Worm (Caenorhabditis elegans) whole organism, L1 larva: Measurements from ENCODE around the gene ifd-1.

Experiments
- Y116A8C.19 ChIP-seq: sonication (generic microtip); optimal IDR thresholded peaks from 2 replicates; lab custom pipeline; 2016; ENCODE audit warnings: missing compliant biosample characterization, missing genetic modification characterization, borderline replicate concordance
- aha-1 ChIP-seq: fragments of 150-350 bp; optimal IDR thresholded peaks from 2 replicates; lab custom pipeline; 2014; ENCODE audit warnings: missing biosample characterization, missing genetic modification characterization
- aly-2 ChIP-seq: fragments of 150-350 bp; optimal IDR thresholded peaks from 2 replicates; lab custom pipeline; 2014; ENCODE audit warnings: missing biosample characterization, missing genetic modification characterization
- blmp-1 ChIP-seq: fragments of 150-350 bp; optimal IDR thresholded peaks from 2 replicates; lab custom pipeline; 2014; ENCODE audit warnings: missing biosample characterization, missing genetic modification characterization
- ceh-8 ChIP-seq: fragments of 200-800 bp; sonication (Bioruptor generic); optimal IDR thresholded peaks from 2 replicates; lab custom pipeline; 2018; ENCODE audit warnings: mild to moderate bottlenecking, missing genetic modification characterization, moderate library complexity, missing compliant biosample characterization
- ceh-82 ChIP-seq, 3 experiments: fragments of 150-350 bp in 1 of 3; sonication (generic microtip) in 2 of 3; optimal IDR thresholded peaks; 2 replicates each; lab custom pipeline; 2014 to 2017; ENCODE audit warnings: missing biosample characterization in 3 of 3, missing genetic modification characterization in 3 of 3
- ceh-90 ChIP-seq: sonication (generic microtip); optimal IDR thresholded peaks from 2 replicates; lab custom pipeline; 2016; ENCODE audit warnings: missing genetic modification characterization, missing compliant biosample characterization
- ces-1 ChIP-seq: fragments of 150-350 bp; optimal IDR thresholded peaks from 2 replicates; lab custom pipeline; 2014; ENCODE audit warnings: missing biosample characterization, missing genetic modification reagents, missing genetic modification characterization
- dpl-1 ChIP-seq, 3 experiments: fragments of 150-350 bp in 2 of 3; sonication (generic microtip) in 1 of 3; optimal IDR thresholded peaks; 2 replicates each; lab custom pipeline; 2014 to 2017; ENCODE audit warnings: missing biosample characterization in 3 of 3, missing genetic modification characterization in 3 of 3, missing genetic modification reagents in 3 of 3
- efl-1 ChIP-seq, 4 experiments: fragments of 150-350 bp; optimal IDR thresholded peaks in 3 of 4; peaks in 1 of 4; 1 replicate in 1 of 4; 2 replicates in 3 of 4; lab custom pipeline; 2014; ENCODE audit warnings: missing biosample characterization in 2 of 4, missing genetic modification characterization in 2 of 4, missing genetic modification reagents in 2 of 4
- efl-3 ChIP-seq: fragments of 200-800 bp; sonication (Bioruptor generic); optimal IDR thresholded peaks from 2 replicates; lab custom pipeline; 2018; ENCODE audit warnings: mild to moderate bottlenecking, missing genetic modification characterization, missing compliant biosample characterization
- egl-27 ChIP-seq, 2 experiments: fragments of 150-350 bp in 1 of 2; sonication (generic microtip); optimal IDR thresholded peaks; 3 replicates each; lab custom pipeline; 2017 to 2018; ENCODE audit warnings: missing biosample characterization in 2 of 2, missing genetic modification characterization in 2 of 2, missing genetic modification reagents in 2 of 2
- elt-2 ChIP-seq: sonication (generic microtip); optimal IDR thresholded peaks from 2 replicates; lab custom pipeline; 2016; ENCODE audit warnings: missing genetic modification characterization, mild to moderate bottlenecking, inconsistent platforms, missing compliant biosample characterization, missing genetic modification reagents
- ets-5 ChIP-seq: fragments of 200-800 bp; sonication (Bioruptor generic); IDR thresholded peaks from 2 replicates; pipeline ENCODE4 v1.3.6; 2022; ENCODE audit warnings: missing genetic modification characterization, missing compliant biosample characterization
- fkh-10 ChIP-seq: sonication (generic microtip); optimal IDR thresholded peaks from 2 replicates; lab custom pipeline; 2017; ENCODE audit warnings: missing biosample characterization, missing genetic modification reagents, missing genetic modification characterization
- fkh-4 ChIP-seq: sonication (generic microtip); optimal IDR thresholded peaks from 2 replicates; lab custom pipeline; 2016; ENCODE audit warnings: missing compliant biosample characterization, missing genetic modification characterization, borderline replicate concordance
- fos-1 ChIP-seq: fragments of 150-350 bp; optimal IDR thresholded peaks from 2 replicates; lab custom pipeline; 2014; ENCODE audit warnings: missing biosample characterization, missing genetic modification characterization
- hlh-17 ChIP-seq: fragments of 200-800 bp; sonication (Bioruptor generic); optimal IDR thresholded peaks from 2 replicates; lab custom pipeline; 2018; ENCODE audit warnings: missing genetic modification characterization, mild to moderate bottlenecking, missing compliant biosample characterization, moderate library complexity, borderline replicate concordance
- hpl-2 ChIP-seq: fragments of 150-350 bp; optimal IDR thresholded peaks from 2 replicates; lab custom pipeline; 2014; ENCODE audit warnings: missing biosample characterization, missing genetic modification reagents, missing genetic modification characterization
- irx-1 ChIP-seq: sonication (generic microtip); optimal IDR thresholded peaks from 2 replicates; lab custom pipeline; 2016; ENCODE audit warnings: missing genetic modification characterization, missing compliant biosample characterization
- jun-1 ChIP-seq: fragments of 150-350 bp; optimal IDR thresholded peaks from 2 replicates; lab custom pipeline; 2014; ENCODE audit warnings: missing biosample characterization, missing genetic modification reagents, missing genetic modification characterization
- lin-14 ChIP-seq: fragments of 200-800 bp; sonication (Bioruptor generic); optimal IDR thresholded peaks from 2 replicates; lab custom pipeline; 2018; ENCODE audit warnings: mild to moderate bottlenecking, missing genetic modification characterization, moderate library complexity, missing compliant biosample characterization
- lin-15B ChIP-seq: fragments of 150-350 bp; sonication (generic microtip); optimal IDR thresholded peaks from 3 replicates; lab custom pipeline; 2014; ENCODE audit warnings: missing biosample characterization, missing genetic modification characterization
- lin-35 ChIP-seq, 2 experiments: fragments of 150-350 bp; optimal IDR thresholded peaks; 2 replicates each; lab custom pipeline; 2014; ENCODE audit warnings: missing biosample characterization in 2 of 2, missing genetic modification characterization in 2 of 2, missing genetic modification reagents in 2 of 2
- lsy-2 ChIP-seq, 2 experiments: fragments of 150-350 bp; optimal IDR thresholded peaks; 2 replicates each; lab custom pipeline; 2014; ENCODE audit warnings: missing biosample characterization in 2 of 2, missing genetic modification characterization in 2 of 2
- mab-9 ChIP-seq: fragments of 200-800 bp; sonication (Bioruptor generic); IDR thresholded peaks from 2 replicates; pipeline ENCODE4 v1.3.6; 2022; ENCODE audit warnings: missing genetic modification reagents, missing genetic modification characterization, missing compliant biosample characterization
- mdl-1 ChIP-seq, 2 experiments: fragments of 150-350 bp; optimal IDR thresholded peaks; 2 replicates each; lab custom pipeline; 2014 to 2017; ENCODE audit warnings: missing biosample characterization in 2 of 2, missing genetic modification characterization in 2 of 2, inconsistent platforms in 1 of 2
- nhr-12 ChIP-seq: sonication (generic microtip); optimal IDR thresholded peaks from 2 replicates; lab custom pipeline; 2017; ENCODE audit warnings: missing biosample characterization, missing genetic modification characterization
- nhr-19 ChIP-seq: fragments of 200-800 bp; sonication (Bioruptor generic); conservative IDR thresholded peaks from 2 replicates; pipeline ENCODE4 v1.3.6; 2022; ENCODE audit warnings: missing genetic modification characterization, missing compliant biosample characterization
- nhr-20 ChIP-seq: sonication (generic microtip); optimal IDR thresholded peaks from 2 replicates; lab custom pipeline; 2016; ENCODE audit warnings: mild to moderate bottlenecking, missing genetic modification characterization, missing compliant biosample characterization
- nhr-28 ChIP-seq: fragments of 150-350 bp; optimal IDR thresholded peaks from 2 replicates; lab custom pipeline; 2014; ENCODE audit warnings: missing biosample characterization, missing genetic modification characterization
- nhr-47 ChIP-seq: sonication (generic microtip); optimal IDR thresholded peaks from 2 replicates; lab custom pipeline; 2016; ENCODE audit warnings: mild to moderate bottlenecking, missing genetic modification characterization, moderate library complexity, missing compliant biosample characterization
- nhr-71 ChIP-seq: sonication (generic microtip); optimal IDR thresholded peaks from 2 replicates; lab custom pipeline; 2016; ENCODE audit warnings: mild to moderate bottlenecking, missing genetic modification characterization, moderate library complexity, missing compliant biosample characterization
- nhr-77 ChIP-seq: fragments of 150-350 bp; optimal IDR thresholded peaks from 2 replicates; lab custom pipeline; 2014; ENCODE audit warnings: missing biosample characterization, missing genetic modification characterization
- nhr-85 ChIP-seq: sonication (generic microtip); peaks from one replicate; lab custom pipeline; 2016; ENCODE audit warnings: missing genetic modification characterization, inconsistent platforms, missing compliant biosample characterization
- nhr-90 ChIP-seq: sonication (generic microtip); optimal IDR thresholded peaks from 2 replicates; lab custom pipeline; 2016; ENCODE audit warnings: mild to moderate bottlenecking, missing genetic modification characterization, missing compliant biosample characterization; ENCODE audit not compliant: poor library complexity
- pag-3 ChIP-seq: sonication (generic microtip); optimal IDR thresholded peaks from 2 replicates; lab custom pipeline; 2017; ENCODE audit warnings: missing genetic modification characterization, mild to moderate bottlenecking, missing compliant biosample characterization, antibody characterized with exemption, borderline replicate concordance; ENCODE audit not compliant: insufficient read depth
- pax-3 ChIP-seq: fragments of 200-800 bp; sonication (Bioruptor generic); optimal IDR thresholded peaks from 2 replicates; lab custom pipeline; 2018; ENCODE audit warnings: mild to moderate bottlenecking, missing genetic modification characterization, moderate library complexity, missing compliant biosample characterization
- pqm-1 ChIP-seq: sonication (generic microtip); optimal IDR thresholded peaks from 3 replicates; lab custom pipeline; 2017; ENCODE audit warnings: missing biosample characterization, missing genetic modification characterization
- rnt-1 ChIP-seq: sonication (generic microtip); optimal IDR thresholded peaks from 2 replicates; lab custom pipeline; 2016; ENCODE audit warnings: mild to moderate bottlenecking, missing genetic modification characterization, moderate library complexity, missing compliant biosample characterization
- snpc-4 ChIP-seq: fragments of 150-350 bp; optimal IDR thresholded peaks from 2 replicates; lab custom pipeline; 2014; ENCODE audit warnings: missing biosample characterization, missing genetic modification characterization
- snu-23 ChIP-seq: sonication (generic microtip); optimal IDR thresholded peaks from 2 replicates; lab custom pipeline; 2016; ENCODE audit warnings: missing genetic modification characterization, missing compliant biosample characterization
- sup-37 ChIP-seq: fragments of 200-800 bp; sonication (Bioruptor generic); optimal IDR thresholded peaks from 2 replicates; lab custom pipeline; 2018; ENCODE audit warnings: mild to moderate bottlenecking, missing genetic modification characterization, missing compliant biosample characterization
- tbx-2 ChIP-seq: sonication (generic microtip); optimal IDR thresholded peaks from 2 replicates; lab custom pipeline; 2016; ENCODE audit warnings: missing genetic modification characterization, missing compliant biosample characterization
- tlp-1 ChIP-seq: fragments of 150-350 bp; optimal IDR thresholded peaks from 2 replicates; lab custom pipeline; 2014; ENCODE audit warnings: missing biosample characterization, missing genetic modification characterization
- unc-130 ChIP-seq: fragments of 150-350 bp; optimal IDR thresholded peaks from 2 replicates; lab custom pipeline; 2017; ENCODE audit warnings: missing biosample characterization, missing genetic modification characterization, inconsistent platforms
- unc-98 ChIP-seq: fragments of 200-800 bp; sonication (Bioruptor generic); IDR thresholded peaks from 2 replicates; pipeline ENCODE4 v1.3.6; 2022; ENCODE audit warnings: missing genetic modification characterization, missing compliant biosample characterization
- vab-15 ChIP-seq: sonication (generic microtip); optimal IDR thresholded peaks from 2 replicates; lab custom pipeline; 2017; ENCODE audit warnings: missing genotype, mild to moderate bottlenecking, missing genetic modification characterization, missing compliant biosample characterization
- xbp-1 ChIP-seq: sonication (generic microtip); optimal IDR thresholded peaks from 2 replicates; lab custom pipeline; 2016; ENCODE audit warnings: missing genetic modification characterization, missing compliant biosample characterization
- zag-1 ChIP-seq: fragments of 150-350 bp; optimal IDR thresholded peaks from 2 replicates; lab custom pipeline; 2014; ENCODE audit warnings: missing biosample characterization, missing genetic modification characterization
- zip-4 ChIP-seq: fragments of 200-800 bp; sonication (Bioruptor generic); optimal IDR thresholded peaks from 2 replicates; lab custom pipeline; 2018; ENCODE audit warnings: mild to moderate bottlenecking, missing genetic modification characterization, moderate library complexity, missing compliant biosample characterization
- ztf-4 ChIP-seq: fragments of 150-350 bp; optimal IDR thresholded peaks from 2 replicates; lab custom pipeline; 2014; ENCODE audit warnings: missing biosample characterization, missing genetic modification characterization

ifd-1 gene

DNA sequence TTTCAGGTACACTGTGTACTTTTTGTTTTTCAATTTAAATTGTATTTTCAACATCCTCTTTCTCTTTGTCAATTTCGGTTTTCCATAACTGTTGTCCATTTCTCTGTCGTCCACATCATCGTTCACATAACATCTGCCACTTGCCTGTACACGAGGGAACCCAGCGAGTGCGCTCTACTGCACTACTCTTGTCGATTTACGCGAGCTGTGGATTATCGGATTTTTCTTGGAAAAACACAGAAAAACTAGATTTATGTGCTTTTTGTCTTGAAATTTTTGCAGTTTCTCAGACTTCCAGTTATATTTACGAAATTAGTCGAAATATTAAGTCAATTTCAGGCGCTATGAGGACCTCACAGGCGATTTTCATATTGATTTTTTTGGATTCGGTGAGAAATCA lies 32.4 kb downstream of the ifd-1 start, which contains the start of gene chup-1:
Gene chup-1, plus strand, starts transcription at position 340 of the 400 bp plus-strand sequence.
- no peak for TF ChIP-seq jun-1
- no peak for TF ChIP-seq ceh-90 (tag; lab: Kevin White, UChicago)
- TF ChIP-seq zip-4 (GFP tag; lab: Kevin White, UChicago): no peak
- no peak for TF ChIP-seq pag-3 (tag; lab: Kevin White, UChicago)
- no peak for TF ChIP-seq aly-2
- no peak for TF ChIP-seq pax-3
- TF ChIP-seq nhr-12 (tag; lab: Kevin White, UChicago): no peak
- TF ChIP-seq efl-1 (optimal IDR thresholded peaks at IDR 0.05; lab: Kevin White, UChicago): peak; percentile 18 to 35
- peak in 1 of 2 experiments; percentile 83 for TF ChIP-seq efl-1 (GFP tag; optimal IDR thresholded peaks at IDR 0.05 in 1 of 2; lab: Kevin White, UChicago)
- TF ChIP-seq zag-1: no peak
- no peak for TF ChIP-seq elt-2 (tag; lab: Kevin White, UChicago)
- no peak for TF ChIP-seq efl-3 (GFP tag; lab: Kevin White, UChicago)
- TF ChIP-seq unc-98 (GFP tag; lab: Robert Waterston, UW): no peak
- no peak for TF ChIP-seq ces-1 (GFP tag; lab: Kevin White, UChicago)
- TF ChIP-seq rnt-1: peak; percentile 44
- TF ChIP-seq snu-23 (GFP tag; lab: Kevin White, UChicago): peak; percentile 52
- TF ChIP-seq hlh-17 (GFP tag; lab: Kevin White, UChicago): no peak
- TF ChIP-seq egl-27 (tag; optimal IDR thresholded peaks at IDR 0.05; lab: Kevin White, UChicago): no peak
- TF ChIP-seq nhr-90 (tag; lab: Kevin White, UChicago): no peak
- TF ChIP-seq ztf-4 (tag; lab: Kevin White, UChicago): no peak
- no peak for TF ChIP-seq sup-37 (GFP tag; lab: Kevin White, UChicago)
- peak; percentile 34 for TF ChIP-seq nhr-71
- no peak for TF ChIP-seq ets-5 (GFP tag; lab: Robert Waterston, UW)
- TF ChIP-seq hpl-2 (GFP tag; lab: Kevin White, UChicago): no peak
- TF ChIP-seq nhr-47 (tag; lab: Kevin White, UChicago): peak; percentile 29
- no peak for TF ChIP-seq nhr-28 (tag; lab: Kevin White, UChicago)
- peak in 1 of 3 experiments; percentile 48 for TF ChIP-seq dpl-1 (GFP tag; optimal IDR thresholded peaks at IDR 0.05; lab: Kevin White, UChicago)
- no peak for TF ChIP-seq pqm-1 (tag; lab: Kevin White, UChicago)
- no peak for TF ChIP-seq mab-9
- TF ChIP-seq tbx-2 (tag; lab: Kevin White, UChicago): no peak
- TF ChIP-seq irx-1 (tag; lab: Kevin White, UChicago): no peak
- TF ChIP-seq unc-130 (tag; lab: Kevin White, UChicago): no peak
- peak in 1 of 2 experiments; percentile 74 for TF ChIP-seq lin-35 (GFP tag; optimal IDR thresholded peaks at IDR 0.05; lab: Kevin White, UChicago)
- TF ChIP-seq lin-15B (tag; lab: Kevin White, UChicago): peak; percentile 25
- TF ChIP-seq nhr-85 (tag; lab: Kevin White, UChicago): peak; percentile 37
- TF ChIP-seq Y116A8C.19 (tag; lab: Kevin White, UChicago): no peak
- TF ChIP-seq fkh-4 (tag; lab: Kevin White, UChicago): no peak
- TF ChIP-seq aha-1 (tag; lab: Kevin White, UChicago): no peak
- TF ChIP-seq snpc-4 (tag; lab: Kevin White, UChicago): no peak
- TF ChIP-seq nhr-20 (tag; lab: Kevin White, UChicago): peak; percentile 31
- TF ChIP-seq lin-14 (GFP tag; lab: Kevin White, UChicago): peak; percentile 64
- TF ChIP-seq fkh-10: no peak
- TF ChIP-seq mdl-1 (tag; optimal IDR thresholded peaks at IDR 0.05; lab: Kevin White, UChicago): peak in 1 of 2 experiments; percentile 37
- TF ChIP-seq lsy-2 (tag; optimal IDR thresholded peaks at IDR 0.05; lab: Kevin White, UChicago): peak; percentile 13 to 55
- TF ChIP-seq ceh-82 (tag; optimal IDR thresholded peaks at IDR 0.05; lab: Kevin White, UChicago): peak in 1 of 3 experiments; percentile 30
- TF ChIP-seq nhr-77: no peak
- no peak for TF ChIP-seq vab-15 (tag; lab: Kevin White, UChicago)
- TF ChIP-seq tlp-1 (tag; lab: Kevin White, UChicago): no peak
- no peak for TF ChIP-seq nhr-19 (GFP tag; lab: Robert Waterston, UW)
- peak; percentile 73 for TF ChIP-seq blmp-1 (tag; lab: Kevin White, UChicago)
- peak; percentile 18 for TF ChIP-seq xbp-1 (tag; lab: Kevin White, UChicago)
- TF ChIP-seq ceh-8: no peak
- no peak for TF ChIP-seq fos-1
